Worm (Caenorhabditis elegans): ENCODE measurements around the gene F14F7.7.
A peak's percentile ranks its signal among the peaks of the same experiment; 100 is the strongest.

The F14F7.7 gene

ce11 chrIII:13002098-13002497, 28.6 kb upstream of the F14F7.7 start, which contains the start of gene ZK1010.10 (continued):
- TF ChIP-seq zip-5 (tag; optimal IDR thresholded peaks at IDR 0.05) (no peak), lin-11 (tag; optimal IDR thresholded peaks at IDR 0.05) (no peak), ceh-9 (tag; optimal IDR thresholded peaks at IDR 0.05) (no peak), npax-4 (tag; optimal IDR thresholded peaks at IDR 0.05) (no peak), ceh-30 (tag; optimal IDR thresholded peaks at IDR 0.05) (no peak), tbx-2 (tag; optimal IDR thresholded peaks at IDR 0.05) (peak; percentile 42), dve-1 (tag; optimal IDR thresholded peaks at IDR 0.05) (no peak), hlh-13 (GFP tag; optimal IDR thresholded peaks at IDR 0.05) (no peak), che-1 (tag; optimal IDR thresholded peaks at IDR 0.05) (no peak), T23F11.4 (GFP tag; optimal IDR thresholded peaks at IDR 0.05) (no peak), ceh-31 (tag; optimal IDR thresholded peaks at IDR 0.05) (peak; percentile 75), nhr-11 (tag; optimal IDR thresholded peaks at IDR 0.05) (no peak), C08G9.2 (tag; optimal IDR thresholded peaks at IDR 0.05) (no peak), ceh-34 (tag; optimal IDR thresholded peaks at IDR 0.05) (peak; percentile 19), unc-55 (GFP tag; optimal IDR thresholded peaks at IDR 0.05) (peak; percentile 51), hlh-8 (tag; optimal IDR thresholded peaks at IDR 0.05) (no peak)

ce11 chrIII:13004316-13004715, 26.4 kb upstream of the F14F7.7 start:
- TF ChIP-seq sox-2 (GFP tag; IDR thresholded peaks at IDR 0.05) (no peak), K02D7.2 (tag; optimal IDR thresholded peaks at IDR 0.05) (peak; percentile 10), dve-1 (tag; optimal IDR thresholded peaks at IDR 0.05) (peak; percentile 88), F13H6.1 (tag; optimal IDR thresholded peaks at IDR 0.05) (no peak)

- TF ChIP-seq hlh-15 (tag; optimal IDR thresholded peaks at IDR 0.05), result no peak
- TF ChIP-seq syd-9 (tag; optimal IDR thresholded peaks at IDR 0.05), result no peak
- no peak for TF ChIP-seq madf-2 (tag; optimal IDR thresholded peaks at IDR 0.05)
- no peak for TF ChIP-seq ceh-14 (tag; optimal IDR thresholded peaks at IDR 0.05)
- TF ChIP-seq C38D4.7 (GFP tag; optimal IDR thresholded peaks at IDR 0.05), result no peak
- no peak for TF ChIP-seq ceh-31 (tag; optimal IDR thresholded peaks at IDR 0.05)
- no peak for TF ChIP-seq tbx-2 (tag; optimal IDR thresholded peaks at IDR 0.05)
- TF ChIP-seq ceh-18 (tag; optimal IDR thresholded peaks at IDR 0.05), result no peak
- no peak for TF ChIP-seq pag-3 (tag; optimal IDR thresholded peaks at IDR 0.05; ENCODE audit: borderline replicate concordance)
- no peak for TF ChIP-seq fkh-10 (GFP tag; optimal IDR thresholded peaks at IDR 0.05)
- no peak for TF ChIP-seq dve-1 (tag; optimal IDR thresholded peaks at IDR 0.05)
- no peak for TF ChIP-seq pqm-1 (tag; optimal IDR thresholded peaks at IDR 0.05)
Measured at ce11 chrIII:13005161-13005560, 25.5 kb upstream of the F14F7.7 start, which contains the start of gene snf-7. Gene snf-7, plus strand, starts transcription at chrIII:13005461.

- TF ChIP-seq unc-86 (tag; optimal IDR thresholded peaks at IDR 0.05) (no peak), dmd-4 (tag; optimal IDR thresholded peaks at IDR 0.05; ENCODE audit: borderline replicate concordance) (no peak), ceh-48 (tag; optimal IDR thresholded peaks at IDR 0.05) (no peak), unc-55 (GFP tag; optimal IDR thresholded peaks at IDR 0.05) (no peak), syd-9 (tag; optimal IDR thresholded peaks at IDR 0.05) (no peak), pros-1 (tag; optimal IDR thresholded peaks at IDR 0.05) (no peak), ceh-6 (GFP tag; optimal IDR thresholded peaks at IDR 0.05) (no peak), sdc-2 (tag; optimal IDR thresholded peaks at IDR 0.05) (no peak), hlh-13 (GFP tag; optimal IDR thresholded peaks at IDR 0.05) (no peak), ceh-9 (tag; optimal IDR thresholded peaks at IDR 0.05) (no peak), K09A11.1 (tag; optimal IDR thresholded peaks at IDR 0.05; ENCODE audit: insufficient read depth) (no peak), zip-5 (tag; optimal IDR thresholded peaks at IDR 0.05) (no peak), dve-1 (tag; optimal IDR thresholded peaks at IDR 0.05) (no peak), ttx-3 (tag; optimal IDR thresholded peaks at IDR 0.05) (no peak)
Measured at ce11 chrIII:13011927-13012326, 18.8 kb upstream of the F14F7.7 start.

Data from whole organism, late embryonic.